Worm (Caenorhabditis elegans) whole organism, early embryonic: Measurements from ENCODE around the gene nhr-87.

ENCODE experiments used
- B0310.2 ChIP-seq: sonication (generic microtip); optimal IDR thresholded peaks from 2 replicates; lab custom pipeline; 2016; ENCODE audit warnings: mild to moderate bottlenecking, missing genetic modification characterization, missing compliant biosample characterization
- F13C5.2 ChIP-seq: sonication (generic microtip); optimal IDR thresholded peaks from 2 replicates; lab custom pipeline; 2017; ENCODE audit warnings: mild to moderate bottlenecking, missing genetic modification characterization, inconsistent platforms, missing compliant biosample characterization
- aly-1 ChIP-seq: sonication (generic microtip); optimal IDR thresholded peaks from 2 replicates; lab custom pipeline; 2016; ENCODE audit warnings: missing genetic modification characterization, missing compliant biosample characterization
- ama-1 ChIP-seq: fragments of 150-350 bp; optimal IDR thresholded peaks from 2 replicates; lab custom pipeline; 2014
- ceh-13 ChIP-seq: fragments of 200-800 bp; sonication (Bioruptor generic); optimal IDR thresholded peaks from 2 replicates; lab custom pipeline; 2018; ENCODE audit warnings: mild to moderate bottlenecking, missing genetic modification characterization, missing compliant biosample characterization
- ceh-36 ChIP-seq: sonication (generic microtip); optimal IDR thresholded peaks from 2 replicates; lab custom pipeline; 2016; ENCODE audit warnings: missing genetic modification characterization, inconsistent platforms, missing compliant biosample characterization
- ets-7 ChIP-seq: sonication (generic microtip); optimal IDR thresholded peaks from 2 replicates; lab custom pipeline; 2016; ENCODE audit warnings: missing genotype, missing genetic modification characterization, missing compliant biosample characterization
- flt-1 ChIP-seq: fragments of 200-800 bp; sonication (Bioruptor generic); IDR thresholded peaks from 2 replicates; pipeline ENCODE4 v1.3.6; 2022; ENCODE audit warnings: missing genetic modification characterization, missing compliant biosample characterization
- hmbx-1 ChIP-seq: sonication (generic microtip); optimal IDR thresholded peaks from 2 replicates; lab custom pipeline; 2016; ENCODE audit warnings: mild to moderate bottlenecking, missing genetic modification characterization, missing compliant biosample characterization
- hmg-4 ChIP-seq: fragments of 200-800 bp; sonication (Bioruptor generic); optimal IDR thresholded peaks from 2 replicates; lab custom pipeline; 2018; ENCODE audit warnings: mild to moderate bottlenecking, missing genetic modification characterization, missing compliant biosample characterization
- hnd-1 ChIP-seq: sonication (generic microtip); optimal IDR thresholded peaks from 2 replicates; lab custom pipeline; 2016; ENCODE audit warnings: missing genetic modification characterization, missing compliant biosample characterization
- pes-1 ChIP-seq: fragments of 200-800 bp; sonication (Bioruptor generic); IDR thresholded peaks from 2 replicates; pipeline ENCODE4 v1.3.6; 2022; ENCODE audit warnings: missing genetic modification reagents, missing genetic modification characterization, missing compliant biosample characterization
- scrt-1 ChIP-seq: fragments of 200-800 bp; sonication (Bioruptor generic); IDR thresholded peaks from 2 replicates; pipeline ENCODE4 v1.3.6; 2022; ENCODE audit warnings: missing genetic modification characterization, missing compliant biosample characterization
- sea-1 ChIP-seq: fragments of 200-800 bp; sonication (Bioruptor generic); conservative IDR thresholded peaks from 2 replicates; pipeline ENCODE4 v1.3.6; 2022; ENCODE audit warnings: missing genetic modification characterization, missing compliant biosample characterization
- tbx-11 ChIP-seq: fragments of 200-800 bp; sonication (Bioruptor generic); IDR thresholded peaks from 2 replicates; pipeline ENCODE4 v1.3.6; 2022; ENCODE audit warnings: missing genetic modification characterization, missing compliant biosample characterization
- tbx-37 ChIP-seq: fragments of 200-800 bp; sonication (Bioruptor generic); conservative IDR thresholded peaks from 2 replicates; pipeline ENCODE4 v1.3.6; 2022; ENCODE audit warnings: missing genetic modification reagents, missing genetic modification characterization, missing compliant biosample characterization
- tra-4 ChIP-seq: sonication (generic microtip); optimal IDR thresholded peaks from 2 replicates; lab custom pipeline; 2017; ENCODE audit warnings: missing genetic modification characterization, missing compliant biosample characterization

The nhr-87 gene

DNA sequence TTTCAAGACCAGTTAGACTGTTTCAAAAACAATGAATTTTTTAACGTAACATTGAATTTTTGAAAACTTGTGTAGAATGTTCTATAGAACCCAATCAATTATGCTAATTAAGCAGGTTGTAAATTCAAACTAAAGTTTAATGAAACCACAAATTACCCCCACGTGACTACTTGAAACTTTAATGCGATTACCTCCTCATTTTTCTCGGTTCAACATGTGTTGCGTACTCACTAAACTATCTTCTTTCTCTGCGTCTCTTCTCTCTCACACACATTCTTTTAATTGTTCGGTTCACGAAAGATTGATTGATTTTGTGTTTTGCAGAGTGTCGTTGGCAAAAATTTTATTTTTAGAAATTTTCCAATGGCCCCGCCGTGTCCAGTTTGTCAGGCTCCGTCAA, at the start of gene nhr-87:
nhr-87 (plus strand) TSS at position 318 of the 400 bp plus-strand sequence.
- TF ChIP-seq pes-1 (GFP tag; lab: Robert Waterston, UW) (no peak), hmbx-1 (no peak), tbx-37 (GFP tag; lab: Robert Waterston, UW) (no peak)

DNA sequence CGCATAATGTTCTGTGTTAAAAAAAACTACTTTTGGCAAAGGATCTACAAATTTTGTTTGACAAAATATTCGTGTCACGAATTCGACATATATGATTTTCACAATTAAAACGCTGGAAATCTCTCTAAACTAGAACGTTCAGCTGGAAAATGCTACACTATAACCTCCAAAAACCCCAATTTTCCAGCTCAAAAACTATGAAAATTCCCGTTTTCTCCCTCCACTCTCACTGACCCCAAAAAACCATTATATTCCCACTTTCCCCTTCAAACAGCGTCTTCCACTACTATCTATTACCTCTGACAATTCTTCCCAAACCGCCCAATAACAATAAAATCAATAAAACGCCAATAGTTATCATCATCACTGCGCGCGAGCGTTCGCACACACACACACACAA, 47.1 kb upstream of the nhr-87 start, which contains the start of gene Y41D4B.14:
Y41D4B.14 (plus strand) TSS at position 301 of the 400 bp plus-strand sequence.
- TF ChIP-seq ets-7 (tag; lab: Kevin White, UChicago) (no peak), tbx-11 (GFP tag; lab: Robert Waterston, UW) (no peak), tbx-37 (GFP tag; lab: Robert Waterston, UW) (no peak), ceh-13 (no peak), tra-4 (no peak), hmg-4 (no peak), sea-1 (no peak), ceh-36 (tag; lab: Kevin White, UChicago) (no peak), aly-1 (tag; lab: Kevin White, UChicago) (no peak), hnd-1 (tag; lab: Kevin White, UChicago) (no peak), F13C5.2 (no peak), pes-1 (GFP tag; lab: Robert Waterston, UW) (no peak), B0310.2 (tag; lab: Kevin White, UChicago) (no peak), ama-1 (lab: Kevin White, UChicago) (no peak)

DNA sequence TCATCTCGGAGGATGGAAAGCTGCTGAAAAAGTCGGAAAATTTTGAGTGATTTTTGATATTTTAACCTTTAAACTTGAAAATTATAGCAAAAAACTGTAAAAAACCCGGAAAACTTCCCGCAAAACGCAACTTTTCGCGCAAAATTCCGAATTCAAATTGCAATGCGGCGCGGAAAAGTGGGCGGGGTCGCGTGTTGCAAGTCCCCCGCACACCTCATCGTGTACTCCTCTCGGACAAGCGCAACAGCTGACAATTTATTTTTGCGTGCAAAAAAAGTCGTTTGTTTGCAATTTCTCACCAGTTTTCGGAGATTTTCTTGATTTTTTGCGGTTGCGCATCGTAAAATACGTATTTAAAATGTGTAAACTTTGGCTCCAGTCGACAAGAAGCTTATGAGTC, 28.0 kb upstream of the nhr-87 start, which contains the start of gene npp-8:
npp-8 (minus strand) TSS at position 23 of the 400 bp plus-strand sequence.
- TF ChIP-seq ets-7 (tag; lab: Kevin White, UChicago) (peak; percentile 67), tra-4 (peak; percentile 1), B0310.2 (tag; lab: Kevin White, UChicago) (peak; percentile 68), ama-1 (lab: Kevin White, UChicago) (no peak), hmg-4 (peak; percentile 82), F13C5.2 (peak; percentile 97), hmbx-1 (peak; percentile 38), tbx-11 (GFP tag; lab: Robert Waterston, UW) (peak; percentile 73; the same call in 1 of the 2 replicates), ceh-13 (peak; percentile 58), flt-1 (GFP tag; lab: Robert Waterston, UW) (peak; percentile 62), aly-1 (tag; lab: Kevin White, UChicago) (peak; percentile 8), sea-1 (peak; percentile 84), pes-1 (GFP tag; lab: Robert Waterston, UW) (peak; percentile 84), tbx-37 (GFP tag; lab: Robert Waterston, UW) (peak; percentile 58; the same call in 1 of the 2 replicates), scrt-1 (GFP tag; lab: Robert Waterston, UW) (peak; percentile 81), ceh-36 (tag; lab: Kevin White, UChicago) (peak; percentile 85), hnd-1 (tag; lab: Kevin White, UChicago) (peak; percentile 47)

DNA sequence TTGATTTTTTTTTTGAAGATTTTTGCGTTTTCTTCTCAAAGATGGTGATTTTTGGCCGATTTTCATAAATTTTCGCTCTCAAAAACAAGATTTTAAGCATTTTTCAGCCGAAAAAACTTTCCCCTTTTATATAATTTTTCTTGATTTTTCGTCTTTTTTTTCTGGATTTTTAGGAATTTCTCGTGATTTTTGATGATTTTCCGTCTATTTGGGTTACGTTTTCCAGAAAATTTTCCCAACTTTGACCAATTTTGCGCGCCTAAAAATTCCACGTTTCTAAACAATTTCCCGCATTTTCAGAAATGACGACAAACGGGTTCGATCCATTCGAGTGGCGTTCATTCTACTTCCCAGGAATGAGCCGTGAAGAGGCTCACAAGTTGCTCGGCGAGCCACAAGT, 26.8 kb upstream of the nhr-87 start, which contains the start of gene ced-2:
ced-2 (plus strand) TSS at position 301 of the 400 bp plus-strand sequence.
- TF ChIP-seq tra-4 (no peak), ceh-13 (no peak), scrt-1 (GFP tag; lab: Robert Waterston, UW) (no peak), flt-1 (GFP tag; lab: Robert Waterston, UW) (no peak), F13C5.2 (no peak), sea-1 (no peak)

DNA sequence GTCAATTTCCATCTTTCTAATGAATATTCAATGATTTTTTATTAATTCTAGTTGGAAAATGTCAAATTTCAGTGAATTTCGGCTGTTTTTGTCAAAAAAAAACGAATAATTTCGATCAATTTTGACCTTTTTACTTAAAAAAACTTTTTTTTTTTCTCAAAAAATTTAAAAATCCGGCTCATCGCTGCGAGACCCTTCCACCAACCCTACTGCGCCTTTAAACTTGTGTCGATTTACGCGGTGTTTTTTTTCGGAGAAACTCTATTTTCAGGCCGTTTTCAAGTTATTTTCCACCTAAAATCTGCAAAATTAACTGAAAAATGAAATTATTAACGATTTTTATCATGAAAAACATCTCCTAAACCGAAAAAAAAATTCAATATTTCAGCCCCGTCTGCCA, 23.0 kb upstream of the nhr-87 start:
- TF ChIP-seq scrt-1 (GFP tag; lab: Robert Waterston, UW) (no peak), B0310.2 (tag; lab: Kevin White, UChicago) (no peak), ama-1 (lab: Kevin White, UChicago) (no peak), hnd-1 (tag; lab: Kevin White, UChicago) (no peak), tbx-11 (GFP tag; lab: Robert Waterston, UW) (no peak), hmg-4 (no peak), aly-1 (tag; lab: Kevin White, UChicago) (no peak)

DNA sequence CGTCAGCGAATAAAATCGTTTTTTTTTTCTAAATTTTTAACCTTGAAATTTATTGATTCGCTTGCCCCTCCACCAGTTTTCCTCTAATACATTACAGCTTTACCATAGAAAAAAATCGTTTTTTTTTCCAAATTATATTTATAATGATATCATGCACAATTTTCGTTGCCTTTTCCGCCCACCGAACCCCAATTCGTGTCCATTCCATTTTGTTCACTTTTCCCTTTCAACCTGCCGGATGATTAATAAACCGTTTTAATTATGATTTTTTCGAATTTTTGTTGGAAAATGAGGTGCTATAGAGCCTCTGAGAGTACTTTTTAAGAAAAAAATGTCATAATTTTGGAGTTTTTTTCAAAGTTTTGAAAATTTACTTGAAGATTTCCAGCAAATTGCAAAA, 22.5 kb upstream of the nhr-87 start, which contains the start of gene set-23:
set-23 (plus strand) TSS at position 301 of the 400 bp plus-strand sequence.
- TF ChIP-seq aly-1 (tag; lab: Kevin White, UChicago) (no peak), tbx-37 (GFP tag; lab: Robert Waterston, UW) (no peak), ets-7 (tag; lab: Kevin White, UChicago) (no peak), ama-1 (lab: Kevin White, UChicago) (no peak), hmg-4 (no peak), sea-1 (no peak), scrt-1 (GFP tag; lab: Robert Waterston, UW) (no peak)

DNA sequence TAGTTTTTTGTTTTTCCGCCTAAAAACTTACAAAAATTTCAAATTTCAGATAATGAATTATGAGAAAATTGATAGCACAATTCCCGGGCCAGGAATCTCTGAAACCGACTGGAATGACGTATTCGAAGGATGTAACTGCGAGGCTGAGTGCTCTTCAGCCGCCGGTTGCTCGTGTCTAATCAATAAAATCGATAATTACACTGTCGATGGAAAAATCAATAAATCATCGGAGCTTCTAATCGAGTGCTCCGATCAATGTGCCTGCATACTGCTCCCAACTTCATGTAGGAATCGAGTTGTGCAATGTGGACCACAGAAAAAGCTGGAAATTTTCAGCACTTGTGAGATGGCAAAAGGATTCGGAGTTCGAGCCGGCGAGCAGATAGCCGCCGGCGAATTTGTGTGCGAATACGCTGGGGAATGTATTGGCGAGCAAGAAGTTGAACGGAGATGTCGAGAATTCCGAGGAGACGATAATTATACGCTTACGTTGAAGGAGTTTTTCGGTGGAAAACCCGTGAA, 20.8 kb upstream of the nhr-87 start:
- TF ChIP-seq tra-4: no peak
- no peak for TF ChIP-seq scrt-1 (GFP tag; lab: Robert Waterston, UW)
- TF ChIP-seq ceh-13: no peak
- no peak for TF ChIP-seq pes-1 (GFP tag; lab: Robert Waterston, UW)
- TF ChIP-seq ama-1 (lab: Kevin White, UChicago): no peak
- no peak for TF ChIP-seq sea-1
- no peak for TF ChIP-seq tbx-37 (GFP tag; lab: Robert Waterston, UW)
- TF ChIP-seq F13C5.2: no peak
- no peak for TF ChIP-seq hmbx-1

DNA sequence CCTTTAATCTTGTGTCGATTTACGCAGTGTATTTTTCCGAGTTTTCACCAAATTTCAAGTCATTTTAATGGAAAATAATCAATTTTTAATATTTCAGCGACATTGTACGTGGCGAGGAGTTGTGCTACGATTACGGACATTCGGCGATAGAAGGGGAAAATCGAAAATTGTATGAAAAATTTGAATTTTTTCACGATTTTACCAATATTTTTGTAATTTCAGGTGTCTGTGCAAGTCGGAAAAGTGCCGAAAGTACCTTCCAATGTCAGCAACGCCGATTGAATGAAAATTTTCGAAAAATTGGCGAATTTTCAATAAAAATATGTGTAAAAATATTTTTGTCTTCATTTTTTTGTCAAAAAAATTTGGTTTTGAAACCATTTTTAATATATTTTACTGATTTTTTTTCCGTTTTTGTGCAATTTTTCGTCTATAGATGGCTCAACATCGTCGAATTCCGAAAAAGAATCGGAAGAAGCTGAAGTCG, 18.5 kb upstream of the nhr-87 start, which contains the start of gene Y41D4B.11:
Y41D4B.11 (plus strand) TSS at position 437 of the 487 bp plus-strand sequence.
- TF ChIP-seq tbx-37 (GFP tag; lab: Robert Waterston, UW) (no peak), pes-1 (GFP tag; lab: Robert Waterston, UW) (no peak), ets-7 (tag; lab: Kevin White, UChicago) (no peak), ama-1 (lab: Kevin White, UChicago) (no peak), sea-1 (no peak), aly-1 (tag; lab: Kevin White, UChicago) (no peak), tbx-11 (GFP tag; lab: Robert Waterston, UW) (no peak), scrt-1 (GFP tag; lab: Robert Waterston, UW) (no peak), B0310.2 (tag; lab: Kevin White, UChicago) (no peak), hnd-1 (tag; lab: Kevin White, UChicago) (no peak), hmg-4 (no peak), ceh-13 (no peak)
